Fruit fly (Drosophila melanogaster): ENCODE results near the gene RpS9.

The RpS9 gene

dm6 chr3L:9471151-9471903 is 40.0 kb downstream of the RpS9 start:
- no peak for TF ChIP-seq h (optimal IDR thresholded peaks at IDR 0.05)
- no peak for TF ChIP-seq Myc (optimal IDR thresholded peaks at IDR 0.05)
- no peak for TF ChIP-seq Sin3A (optimal IDR thresholded peaks at IDR 0.05)
- no peak for TF ChIP-seq ttk (optimal IDR thresholded peaks at IDR 0.05)
- no peak for TF ChIP-seq psq (optimal IDR thresholded peaks at IDR 0.05)
- TF ChIP-seq insv (optimal IDR thresholded peaks at IDR 0.05) = no peak

dm6 chr3L:9469079-9469478 is 42.3 kb downstream of the RpS9 start:
- TF ChIP-seq insv (optimal IDR thresholded peaks at IDR 0.05) = no peak
- no peak for TF ChIP-seq psq (optimal IDR thresholded peaks at IDR 0.05)
- TF ChIP-seq ttk (optimal IDR thresholded peaks at IDR 0.05) = no peak
- no peak for TF ChIP-seq Sin3A (optimal IDR thresholded peaks at IDR 0.05)
- no peak for TF ChIP-seq h (optimal IDR thresholded peaks at IDR 0.05)
- no peak for TF ChIP-seq Myc (optimal IDR thresholded peaks at IDR 0.05)

- TF ChIP-seq ttk (optimal IDR thresholded peaks at IDR 0.05) = no peak
- no peak for TF ChIP-seq Sin3A (optimal IDR thresholded peaks at IDR 0.05)
- TF ChIP-seq h (optimal IDR thresholded peaks at IDR 0.05) = no peak
- TF ChIP-seq insv (optimal IDR thresholded peaks at IDR 0.05) = no peak
- no peak for TF ChIP-seq psq (optimal IDR thresholded peaks at IDR 0.05)
- TF ChIP-seq Myc (optimal IDR thresholded peaks at IDR 0.05) = no peak
Measured at dm6 chr3L:9468261-9468890, 43.0 kb downstream of the RpS9 start.

dm6 chr3L:9467763-9468206 is 43.5 kb downstream of the RpS9 start:
- TF ChIP-seq insv (optimal IDR thresholded peaks at IDR 0.05) (no peak), psq (optimal IDR thresholded peaks at IDR 0.05) (no peak), h (optimal IDR thresholded peaks at IDR 0.05) (no peak), ttk (optimal IDR thresholded peaks at IDR 0.05) (no peak), Sin3A (optimal IDR thresholded peaks at IDR 0.05) (no peak), Myc (optimal IDR thresholded peaks at IDR 0.05) (no peak)

dm6 chr3L:9467267-9467666 is 44.1 kb downstream of the RpS9 start:
- TF ChIP-seq h (optimal IDR thresholded peaks at IDR 0.05) = no peak
- no peak for TF ChIP-seq ttk (optimal IDR thresholded peaks at IDR 0.05)
- TF ChIP-seq Sin3A (optimal IDR thresholded peaks at IDR 0.05) = no peak
- no peak for TF ChIP-seq Myc (optimal IDR thresholded peaks at IDR 0.05)
- TF ChIP-seq psq (optimal IDR thresholded peaks at IDR 0.05) = no peak
- TF ChIP-seq insv (optimal IDR thresholded peaks at IDR 0.05) = no peak

- TF ChIP-seq h (optimal IDR thresholded peaks at IDR 0.05) (no peak), Sin3A (optimal IDR thresholded peaks at IDR 0.05) (no peak), ttk (optimal IDR thresholded peaks at IDR 0.05) (no peak), psq (optimal IDR thresholded peaks at IDR 0.05) (no peak), insv (optimal IDR thresholded peaks at IDR 0.05) (no peak), Myc (optimal IDR thresholded peaks at IDR 0.05) (no peak)
Measured at dm6 chr3L:9466595-9466994, 44.7 kb downstream of the RpS9 start.

dm6 chr3L:9465652-9466244 is 45.6 kb downstream of the RpS9 start:
- TF ChIP-seq insv (optimal IDR thresholded peaks at IDR 0.05) = no peak
- no peak for TF ChIP-seq Sin3A (optimal IDR thresholded peaks at IDR 0.05)
- TF ChIP-seq ttk (optimal IDR thresholded peaks at IDR 0.05) = no peak
- no peak for TF ChIP-seq Myc (optimal IDR thresholded peaks at IDR 0.05)
- TF ChIP-seq h (optimal IDR thresholded peaks at IDR 0.05) = no peak
- no peak for TF ChIP-seq psq (optimal IDR thresholded peaks at IDR 0.05)

dm6 chr3L:9462794-9463193 is 48.5 kb downstream of the RpS9 start:
- TF ChIP-seq Sin3A (optimal IDR thresholded peaks at IDR 0.05) (no peak), insv (optimal IDR thresholded peaks at IDR 0.05) (no peak), psq (optimal IDR thresholded peaks at IDR 0.05) (no peak), ttk (optimal IDR thresholded peaks at IDR 0.05) (no peak), Myc (optimal IDR thresholded peaks at IDR 0.05) (no peak), h (optimal IDR thresholded peaks at IDR 0.05) (no peak)

- TF ChIP-seq psq (optimal IDR thresholded peaks at IDR 0.05) (no peak), insv (optimal IDR thresholded peaks at IDR 0.05) (no peak), ttk (optimal IDR thresholded peaks at IDR 0.05) (no peak), Myc (optimal IDR thresholded peaks at IDR 0.05) (no peak), Sin3A (optimal IDR thresholded peaks at IDR 0.05) (no peak)
Measured at dm6 chr3L:9462247-9462769, 49.0 kb downstream of the RpS9 start.

dm6 chr3L:9461670-9462246 is 49.6 kb downstream of the RpS9 start:
- TF ChIP-seq Myc (optimal IDR thresholded peaks at IDR 0.05) (no peak), psq (optimal IDR thresholded peaks at IDR 0.05) (no peak)

- TF ChIP-seq ttk (optimal IDR thresholded peaks at IDR 0.05) (no peak), Sin3A (optimal IDR thresholded peaks at IDR 0.05) (no peak), h (optimal IDR thresholded peaks at IDR 0.05) (no peak), Myc (optimal IDR thresholded peaks at IDR 0.05) (no peak), insv (optimal IDR thresholded peaks at IDR 0.05) (no peak)
Measured at dm6 chr3L:9460775-9461491, 50.4 kb downstream of the RpS9 start, which contains the start of the genes CG3434 and CG44838. Gene CG3434, minus strand, starts transcription at chr3L:9460799. Gene CG44838, plus strand, starts transcription at chr3L:9461050.

Data from Kc167 (cell line).